Fruit fly (Drosophila melanogaster): Measurements from ENCODE around the gene Octbeta1R.

DNA sequence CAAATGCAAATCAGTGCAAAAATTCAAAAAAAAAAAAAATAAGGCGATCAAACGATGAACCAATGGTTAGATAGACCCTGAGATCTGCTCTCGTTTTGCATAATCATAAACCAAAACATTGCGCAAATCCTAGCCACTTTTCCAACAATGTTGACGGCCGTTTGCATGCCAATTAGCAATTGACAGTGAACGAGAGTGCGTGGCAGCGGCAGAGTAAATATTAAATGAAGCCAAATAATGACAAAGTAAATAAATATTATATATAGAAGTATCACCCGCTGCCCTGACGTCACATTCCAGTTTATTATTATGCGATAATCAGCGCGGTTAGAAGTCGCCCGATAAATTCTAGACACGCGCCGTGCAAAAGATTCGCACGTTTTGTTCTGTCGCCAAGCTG lies 38.9 kb downstream of the Octbeta1R start:
- TF ChIP-seq CG4360 (GFP tag; IDR thresholded peaks at IDR 0.05) (no peak), CG10462 (GFP tag; optimal IDR thresholded peaks at IDR 0.05) (no peak), ap (GFP tag; IDR thresholded peaks at IDR 0.05) (no peak)
